Fruit fly (Drosophila melanogaster): ENCODE data around the gene CG15812.

dm6 chr3L:3189647-3190046, 29.9 kb downstream of the CG15812 start, which contains the start of the genes CG42525 and CG14958:
- no peak for TF ChIP-seq Dfd (GFP tag; optimal IDR thresholded peaks at IDR 0.05)
- no peak for TF ChIP-seq Myc (optimal IDR thresholded peaks at IDR 0.05)
- no peak for TF ChIP-seq lola (GFP tag; optimal IDR thresholded peaks at IDR 0.05)
- TF ChIP-seq psq (GFP tag; optimal IDR thresholded peaks at IDR 0.05) = no peak
- TF ChIP-seq Mio (GFP tag; optimal IDR thresholded peaks at IDR 0.05) = no peak
- TF ChIP-seq fru (GFP tag; optimal IDR thresholded peaks at IDR 0.05) = no peak
- no peak for TF ChIP-seq N (GFP tag; optimal IDR thresholded peaks at IDR 0.05)
- no peak for TF ChIP-seq CG32264 (GFP tag; optimal IDR thresholded peaks at IDR 0.05)
